Worm (Caenorhabditis elegans): Measurements from ENCODE around the gene lsm-7.

lsm-7 gene

ce11 chrIV:10933062-10933552 lies at the start of gene lsm-7, which contains the start of gene dnc-1 (continued):
- TF ChIP-seq daf-12 (tag; optimal IDR thresholded peaks at IDR 0.05): no peak
- peak; percentile 41 for TF ChIP-seq nhr-11 (tag; optimal IDR thresholded peaks at IDR 0.05)
- no peak for TF ChIP-seq aly-2 (tag; optimal IDR thresholded peaks at IDR 0.05)
- TF ChIP-seq Y105C5A.15 (GFP tag; IDR thresholded peaks at IDR 0.05): no peak
- peak; percentile 6 for TF ChIP-seq unc-130 (GFP tag; optimal IDR thresholded peaks at IDR 0.05)
- no peak for TF ChIP-seq lin-39 (tag; optimal IDR thresholded peaks at IDR 0.05)
- TF ChIP-seq snpc-4 (tag; optimal IDR thresholded peaks at IDR 0.05): no peak
- peak; percentile 5 for TF ChIP-seq ztf-7 (tag; optimal IDR thresholded peaks at IDR 0.05)
- no peak for TF ChIP-seq duxl-1 (tag; optimal IDR thresholded peaks at IDR 0.05; ENCODE audit: poor library complexity)
- peak; percentile 5 for TF ChIP-seq F37D6.2 (tag; optimal IDR thresholded peaks at IDR 0.05)
- TF ChIP-seq zip-11 (GFP tag; IDR thresholded peaks at IDR 0.05): no peak
- peak; percentile 65 for TF ChIP-seq ceh-20 (GFP tag; IDR thresholded peaks at IDR 0.05)
- peak; percentile 8 for TF ChIP-seq mxl-3 (GFP tag; optimal IDR thresholded peaks at IDR 0.05)
- TF ChIP-seq hif-1 (tag; optimal IDR thresholded peaks at IDR 0.05): peak in 1 of 2 experiments; percentile 66
- TF ChIP-seq ceh-28 (tag; optimal IDR thresholded peaks at IDR 0.05): no peak
- TF ChIP-seq daf-19 (GFP tag; conservative IDR thresholded peaks at IDR 0.05): no peak
- TF ChIP-seq nhr-111 (GFP tag; optimal IDR thresholded peaks at IDR 0.05): no peak
- TF ChIP-seq madf-5 (GFP tag; IDR thresholded peaks at IDR 0.05): no peak
- TF ChIP-seq lin-1 (GFP tag; IDR thresholded peaks at IDR 0.05): peak; percentile 45; the same call in 1 of the 2 replicates
- no peak for TF ChIP-seq saeg-2 (GFP tag; IDR thresholded peaks at IDR 0.05)
- no peak for TF ChIP-seq aha-1 (tag)
- TF ChIP-seq hlh-30 (tag; optimal IDR thresholded peaks at IDR 0.05; ENCODE audit: insufficient read depth): peak; percentile 75
- TF ChIP-seq lin-29 (GFP tag; IDR thresholded peaks at IDR 0.05): peak; percentile 7; the same call in 1 of the 2 replicates
- peak; percentile 8 for TF ChIP-seq ama-1 (optimal IDR thresholded peaks at IDR 0.05)
- TF ChIP-seq nhr-237 (tag; optimal IDR thresholded peaks at IDR 0.05): no peak
- peak; percentile 57 for TF ChIP-seq lin-13 (GFP tag; optimal IDR thresholded peaks at IDR 0.05)
- no peak for TF ChIP-seq spr-1 (tag; optimal IDR thresholded peaks at IDR 0.05)
- peak; percentile 2 for TF ChIP-seq nhr-25 (tag; optimal IDR thresholded peaks at IDR 0.05; ENCODE audit: borderline replicate concordance, insufficient read depth)
- TF ChIP-seq T20F7.1 (GFP tag; optimal IDR thresholded peaks at IDR 0.05): peak; percentile 66
- TF ChIP-seq D1046.2 (GFP tag; IDR thresholded peaks at IDR 0.05): no peak
- TF ChIP-seq lsy-2 (tag; optimal IDR thresholded peaks at IDR 0.05): peak in 1 of 2 experiments; percentile 91
- peak; percentile 81 for TF ChIP-seq zfp-3 (GFP tag; conservative IDR thresholded peaks at IDR 0.05)
- TF ChIP-seq nhr-28 (tag; optimal IDR thresholded peaks at IDR 0.05): peak; percentile 59
- peak; percentile 65 for TF ChIP-seq nhr-6 (tag; optimal IDR thresholded peaks at IDR 0.05)
- no peak for TF ChIP-seq attf-4 (tag; optimal IDR thresholded peaks at IDR 0.05)
- peak; percentile 70 for TF ChIP-seq nhr-77 (tag; optimal IDR thresholded peaks at IDR 0.05)
- TF ChIP-seq pha-4 (GFP tag; IDR thresholded peaks at IDR 0.05): no peak; the same call in 1 of the 2 replicates
- TF ChIP-seq pha-4 (tag; optimal IDR thresholded peaks at IDR 0.05): peak; percentile 15
- TF ChIP-seq pqm-1 (tag; optimal IDR thresholded peaks at IDR 0.05): no peak
- TF ChIP-seq cey-2 (tag; optimal IDR thresholded peaks at IDR 0.05; ENCODE audit: borderline replicate concordance, insufficient read depth): no peak
- no peak for TF ChIP-seq zip-2 (tag; optimal IDR thresholded peaks at IDR 0.05)
- peak; percentile 71 for TF ChIP-seq dmd-6 (GFP tag; IDR thresholded peaks at IDR 0.05)
- no peak for TF ChIP-seq unc-62 (GFP tag; optimal IDR thresholded peaks at IDR 0.05 in 1 of 2)
- TF ChIP-seq unc-62 (tag; optimal IDR thresholded peaks at IDR 0.05): no peak
- TF ChIP-seq F10B5.3 (tag; optimal IDR thresholded peaks at IDR 0.05): no peak
- TF ChIP-seq gei-8 (GFP tag; optimal IDR thresholded peaks at IDR 0.05): no peak
- TF ChIP-seq php-3 (GFP tag; IDR thresholded peaks at IDR 0.05): no peak
- TF ChIP-seq jun-1 (tag; optimal IDR thresholded peaks at IDR 0.05): no peak
- TF ChIP-seq nhr-41 (GFP tag; IDR thresholded peaks at IDR 0.05): no peak
- no peak for TF ChIP-seq spr-3 (GFP tag; optimal IDR thresholded peaks at IDR 0.05)
- TF ChIP-seq F49E8.2 (tag; optimal IDR thresholded peaks at IDR 0.05; ENCODE audit: borderline replicate concordance): no peak
- TF ChIP-seq nhr-48 (tag; optimal IDR thresholded peaks at IDR 0.05): no peak

Data from whole organism, L4 larva.